Worm (Caenorhabditis elegans) whole organism, late embryonic: ENCODE results near the gene tbc-8.

Experiments
- C38D4.7 ChIP-seq: fragments of 200-800 bp; sonication (Bioruptor generic); optimal IDR thresholded peaks from 2 replicates; lab custom pipeline; 2018; ENCODE audit warnings: mild to moderate bottlenecking, missing genetic modification characterization, moderate library complexity, missing compliant biosample characterization
- F13H6.1 ChIP-seq: sonication (generic microtip); optimal IDR thresholded peaks from 2 replicates; lab custom pipeline; 2016; ENCODE audit warnings: missing genetic modification characterization, missing compliant biosample characterization
- T23F11.4 ChIP-seq: fragments of 200-800 bp; sonication (Bioruptor generic); optimal IDR thresholded peaks from 2 replicates; lab custom pipeline; 2018; ENCODE audit warnings: mild to moderate bottlenecking, missing genetic modification characterization, missing compliant biosample characterization
- ceh-14 ChIP-seq: sonication (generic microtip); optimal IDR thresholded peaks from 2 replicates; lab custom pipeline; 2016; ENCODE audit warnings: missing genotype, missing genetic modification characterization, missing compliant biosample characterization
- ceh-18 ChIP-seq: sonication (generic microtip); optimal IDR thresholded peaks from 2 replicates; lab custom pipeline; 2016; ENCODE audit warnings: missing genetic modification characterization, missing compliant biosample characterization
- ceh-19 ChIP-seq: fragments of 200-800 bp; sonication (Bioruptor generic); optimal IDR thresholded peaks from 2 replicates; lab custom pipeline; 2018; ENCODE audit warnings: mild to moderate bottlenecking, missing genetic modification characterization, missing compliant biosample characterization
- ceh-22 ChIP-seq: sonication (generic microtip); optimal IDR thresholded peaks from 2 replicates; lab custom pipeline; 2017; ENCODE audit warnings: missing biosample characterization, missing genetic modification characterization
- ceh-24 ChIP-seq: sonication (generic microtip); optimal IDR thresholded peaks from 2 replicates; lab custom pipeline; 2016; ENCODE audit warnings: mild to moderate bottlenecking, missing genetic modification characterization, missing compliant biosample characterization
- ceh-30 ChIP-seq: fragments of 150-350 bp; optimal IDR thresholded peaks from 2 replicates; lab custom pipeline; 2014; ENCODE audit warnings: missing biosample characterization, missing genetic modification characterization
- ceh-31 ChIP-seq: sonication (generic microtip); optimal IDR thresholded peaks from 2 replicates; lab custom pipeline; 2016; ENCODE audit warnings: missing genetic modification characterization, missing compliant biosample characterization
- ceh-45 ChIP-seq: fragments of 200-800 bp; sonication (Bioruptor generic); IDR thresholded peaks from 2 replicates; pipeline ENCODE4 v1.3.6; 2022; ENCODE audit warnings: missing genetic modification reagents, missing genetic modification characterization, missing compliant biosample characterization
- ceh-48 ChIP-seq: sonication (generic microtip); optimal IDR thresholded peaks from 2 replicates; lab custom pipeline; 2016; ENCODE audit warnings: missing genetic modification characterization, inconsistent platforms, missing compliant biosample characterization
- ceh-6 ChIP-seq: fragments of 200-800 bp; sonication (Bioruptor generic); optimal IDR thresholded peaks from 2 replicates; lab custom pipeline; 2018; ENCODE audit warnings: mild to moderate bottlenecking, missing genetic modification characterization, missing compliant biosample characterization
- che-1 ChIP-seq: sonication (generic microtip); optimal IDR thresholded peaks from 2 replicates; lab custom pipeline; 2016; ENCODE audit warnings: mild to moderate bottlenecking, missing genetic modification characterization, missing compliant biosample characterization
- dmd-4 ChIP-seq: sonication (generic microtip); optimal IDR thresholded peaks from 2 replicates; lab custom pipeline; 2016; ENCODE audit warnings: borderline replicate concordance, missing genetic modification characterization, missing compliant biosample characterization
- eyg-1 ChIP-seq: sonication (generic microtip); optimal IDR thresholded peaks from 2 replicates; lab custom pipeline; 2016; ENCODE audit warnings: missing genotype, missing genetic modification characterization, missing compliant biosample characterization
- fax-1 ChIP-seq: sonication (generic microtip); optimal IDR thresholded peaks from 2 replicates; lab custom pipeline; 2016; ENCODE audit warnings: missing genotype, missing genetic modification characterization, missing compliant biosample characterization
- fkh-6 ChIP-seq: sonication (generic microtip); optimal IDR thresholded peaks from 2 replicates; lab custom pipeline; 2016; ENCODE audit warnings: missing genetic modification characterization, missing compliant biosample characterization
- hlh-13 ChIP-seq: fragments of 200-800 bp; sonication (Bioruptor generic); optimal IDR thresholded peaks from 2 replicates; lab custom pipeline; 2018; ENCODE audit warnings: mild to moderate bottlenecking, missing genetic modification characterization, missing compliant biosample characterization
- hlh-8 ChIP-seq: sonication (generic microtip); optimal IDR thresholded peaks from 2 replicates; lab custom pipeline; 2016; ENCODE audit warnings: missing genotype, missing genetic modification characterization, missing compliant biosample characterization
- lim-6 ChIP-seq: sonication (generic microtip); optimal IDR thresholded peaks from 2 replicates; lab custom pipeline; 2016; ENCODE audit warnings: missing genetic modification characterization, missing compliant biosample characterization
- lin-11 ChIP-seq: fragments of 200-800 bp; sonication (Bioruptor generic); optimal IDR thresholded peaks from 2 replicates; lab custom pipeline; 2018; ENCODE audit warnings: mild to moderate bottlenecking, missing genetic modification characterization, missing compliant biosample characterization
- madf-2 ChIP-seq: sonication (generic microtip); optimal IDR thresholded peaks from 2 replicates; lab custom pipeline; 2017; ENCODE audit warnings: missing genetic modification characterization, missing compliant biosample characterization
- mec-3 ChIP-seq: sonication (generic microtip); optimal IDR thresholded peaks from 2 replicates; lab custom pipeline; 2016; ENCODE audit warnings: borderline replicate concordance, missing genetic modification characterization, missing compliant biosample characterization
- nfya-1 ChIP-seq: sonication (generic microtip); optimal IDR thresholded peaks from 2 replicates; lab custom pipeline; 2017; ENCODE audit warnings: missing genetic modification characterization, mild to moderate bottlenecking, missing compliant biosample characterization, antibody characterized with exemption, moderate library complexity
- nhr-11 ChIP-seq: fragments of 150-350 bp; optimal IDR thresholded peaks from 2 replicates; lab custom pipeline; 2014; ENCODE audit warnings: missing biosample characterization, missing genetic modification characterization
- odd-2 ChIP-seq: sonication (generic microtip); optimal IDR thresholded peaks from 2 replicates; lab custom pipeline; 2017; ENCODE audit warnings: antibody characterized with exemption, mild to moderate bottlenecking, missing genetic modification characterization, missing compliant biosample characterization
- pat-9 ChIP-seq: fragments of 200-800 bp; sonication (Bioruptor generic); optimal IDR thresholded peaks from 2 replicates; lab custom pipeline; 2018; ENCODE audit warnings: mild to moderate bottlenecking, missing genetic modification characterization, moderate library complexity, missing compliant biosample characterization
- pha-4 ChIP-seq: fragments of 150-350 bp; optimal IDR thresholded peaks from 2 replicates; lab custom pipeline; 2018; ENCODE audit warnings: missing biosample characterization, missing genetic modification reagents, missing genetic modification characterization
- pqm-1 ChIP-seq: sonication (generic microtip); optimal IDR thresholded peaks from 2 replicates; lab custom pipeline; 2016; ENCODE audit warnings: missing genetic modification characterization, missing compliant biosample characterization
- ref-2 ChIP-seq: sonication (generic microtip); optimal IDR thresholded peaks from 2 replicates; lab custom pipeline; 2016; ENCODE audit warnings: missing genetic modification characterization, missing compliant biosample characterization
- sdc-2 ChIP-seq: sonication (generic microtip); optimal IDR thresholded peaks from 2 replicates; lab custom pipeline; 2016; ENCODE audit warnings: missing genotype, missing genetic modification characterization, missing compliant biosample characterization
- sox-2 ChIP-seq: fragments of 200-800 bp; sonication (Bioruptor generic); IDR thresholded peaks from 2 replicates; pipeline ENCODE4 v1.3.6; 2022; ENCODE audit warnings: missing genetic modification reagents, missing genetic modification characterization, missing compliant biosample characterization
- syd-9 ChIP-seq: sonication (generic microtip); optimal IDR thresholded peaks from 2 replicates; lab custom pipeline; 2016; ENCODE audit warnings: mild to moderate bottlenecking, missing genetic modification characterization, moderate library complexity, missing compliant biosample characterization
- tbx-7 ChIP-seq: sonication (generic microtip); optimal IDR thresholded peaks from 2 replicates; lab custom pipeline; 2016; ENCODE audit warnings: missing genotype, missing genetic modification characterization, missing compliant biosample characterization
- unc-3 ChIP-seq, 2 experiments: fragments of 200-800 bp in 1 of 2; sonication (Bioruptor generic) in 1 of 2; sonication (generic microtip) in 1 of 2; conservative IDR thresholded peaks in 1 of 2; optimal IDR thresholded peaks in 1 of 2; 2 replicates each; pipeline versions ENCODE4 v1.3.6 to Lab custom; 2016 to 2022; ENCODE audit warnings: missing compliant biosample characterization in 2 of 2, missing genetic modification characterization in 2 of 2, missing genetic modification reagents in 1 of 2
- unc-86 ChIP-seq: sonication (generic microtip); optimal IDR thresholded peaks from 2 replicates; lab custom pipeline; 2016; ENCODE audit warnings: missing genetic modification characterization, missing compliant biosample characterization
- zip-5 ChIP-seq: sonication (generic microtip); optimal IDR thresholded peaks from 2 replicates; lab custom pipeline; 2016; ENCODE audit warnings: missing genetic modification characterization, missing compliant biosample characterization

The tbc-8 gene

ce11 chrIII:10341758-10342157, 23.0 kb upstream of the tbc-8 start, which contains the start of gene tbx-9:
TSS of gene tbx-9 (minus strand) at chrIII:10341858.
- TF ChIP-seq eyg-1 (tag; lab: Kevin White, UChicago): no peak
- TF ChIP-seq madf-2 (tag; lab: Kevin White, UChicago): no peak
- no peak for TF ChIP-seq odd-2 (tag; lab: Kevin White, UChicago)
- no peak for TF ChIP-seq ceh-14 (tag; lab: Kevin White, UChicago)
- TF ChIP-seq ceh-31 (tag; lab: Kevin White, UChicago): no peak
- no peak for TF ChIP-seq hlh-8 (tag; lab: Kevin White, UChicago)
- TF ChIP-seq fax-1 (tag; lab: Kevin White, UChicago): no peak
- no peak for TF ChIP-seq ceh-6 (GFP tag; lab: Kevin White, UChicago)
- no peak for TF ChIP-seq zip-5 (tag; lab: Kevin White, UChicago)
- no peak for TF ChIP-seq syd-9
- TF ChIP-seq F13H6.1: no peak
- TF ChIP-seq C38D4.7: no peak
- no peak for TF ChIP-seq T23F11.4 (GFP tag; lab: Kevin White, UChicago)
- TF ChIP-seq ceh-22 (tag; lab: Kevin White, UChicago): no peak
- TF ChIP-seq ref-2: no peak
- no peak for TF ChIP-seq pat-9 (tag; lab: Kevin White, UChicago)
- TF ChIP-seq che-1 (tag; lab: Kevin White, UChicago): no peak
- no peak for TF ChIP-seq sdc-2 (tag; lab: Kevin White, UChicago)

DNA sequence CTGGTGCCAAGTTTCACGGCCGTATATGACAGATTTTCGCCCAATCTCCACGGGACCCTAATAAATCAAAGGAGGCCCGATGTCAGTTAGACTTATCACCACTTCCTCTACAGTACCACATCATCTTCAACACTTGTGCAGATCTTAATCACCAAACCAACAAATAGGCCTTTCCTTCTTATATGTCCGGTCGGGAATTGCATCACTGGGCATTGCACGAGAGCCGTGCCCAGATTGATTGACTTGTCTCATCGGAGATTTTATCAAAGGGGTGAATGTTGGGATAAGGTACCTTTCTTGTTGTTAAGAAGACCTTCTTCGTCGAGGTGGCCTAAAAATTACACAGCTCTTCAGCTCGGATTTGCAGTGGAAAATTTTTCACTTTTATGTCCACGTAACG, 20.0 kb upstream of the tbc-8 start:
- TF ChIP-seq madf-2 (tag; lab: Kevin White, UChicago) (no peak), ceh-24 (tag; lab: Kevin White, UChicago) (no peak), ceh-30 (tag; lab: Kevin White, UChicago) (no peak), sox-2 (GFP tag; lab: Robert Waterston, UW) (no peak), hlh-13 (no peak), ceh-19 (GFP tag; lab: Kevin White, UChicago) (no peak), pqm-1 (tag; lab: Kevin White, UChicago) (no peak), nhr-11 (tag; lab: Kevin White, UChicago) (no peak), fax-1 (tag; lab: Kevin White, UChicago) (no peak), dmd-4 (tag; lab: Kevin White, UChicago) (no peak), che-1 (tag; lab: Kevin White, UChicago) (no peak), ceh-45 (no peak), eyg-1 (tag; lab: Kevin White, UChicago) (no peak), fkh-6 (no peak), unc-3 (GFP tag; conservative IDR thresholded peaks at IDR 0.05; lab: Robert Waterston, UW) (no peak), unc-3 (tag; optimal IDR thresholded peaks at IDR 0.05; lab: Kevin White, UChicago) (no peak)

- TF ChIP-seq ceh-48 (tag; lab: Kevin White, UChicago) (no peak), lin-11 (tag; lab: Kevin White, UChicago) (no peak), nfya-1 (tag; lab: Kevin White, UChicago) (no peak), unc-86 (tag; lab: Kevin White, UChicago) (no peak), pha-4 (tag; lab: Kevin White, UChicago) (no peak), tbx-7 (tag; lab: Kevin White, UChicago) (no peak), ceh-24 (tag; lab: Kevin White, UChicago) (no peak), mec-3 (tag; lab: Kevin White, UChicago) (no peak), ceh-18 (tag; lab: Kevin White, UChicago) (no peak), ceh-30 (tag; lab: Kevin White, UChicago) (no peak), che-1 (tag; lab: Kevin White, UChicago) (no peak), lim-6 (tag; lab: Kevin White, UChicago) (no peak), ceh-22 (tag; lab: Kevin White, UChicago) (no peak), F13H6.1 (no peak)
These were observed 17.7 kb upstream of the tbc-8 start, which contains the start of gene tbx-8 for ce11 chrIII:10347049-10347448. TSS of gene tbx-8 (plus strand) at chrIII:10347349.
